Worm (Caenorhabditis elegans) whole organism, young adult: ENCODE data around the gene T22D1.3.

Source experiments
- F23B12.7 ChIP-seq: sonication (generic microtip); optimal IDR thresholded peaks from 2 replicates; lab custom pipeline; 2017; ENCODE audit warnings: missing genetic modification characterization, mild to moderate bottlenecking, missing compliant biosample characterization, antibody characterized with exemption, moderate library complexity; ENCODE audit not compliant: insufficient read depth
- F57A8.1 ChIP-seq: fragments of 200-800 bp; sonication (Bioruptor generic); optimal IDR thresholded peaks from 2 replicates; lab custom pipeline; 2018; ENCODE audit warnings: mild to moderate bottlenecking, missing genetic modification characterization, moderate library complexity, missing compliant biosample characterization
- F57C9.4 ChIP-seq: sonication (generic microtip); optimal IDR thresholded peaks from 2 replicates; lab custom pipeline; 2017; ENCODE audit warnings: mild to moderate bottlenecking, missing genetic modification characterization, missing compliant biosample characterization
- K11D2.4 ChIP-seq: fragments of 200-800 bp; sonication (Bioruptor generic); IDR thresholded peaks from 2 replicates; pipeline ENCODE4 v1.3.6; 2022; ENCODE audit warnings: missing genetic modification reagents, missing genetic modification characterization, missing compliant biosample characterization
- Y67H2A.10 ChIP-seq: fragments of 200-800 bp; sonication (Bioruptor generic); conservative IDR thresholded peaks from 2 replicates; pipeline ENCODE4 v1.3.6; 2022; ENCODE audit warnings: missing genetic modification reagents, missing genetic modification characterization, missing compliant biosample characterization
- Y79H2A.3 ChIP-seq: fragments of 200-800 bp; sonication (Bioruptor generic); conservative IDR thresholded peaks from 2 replicates; pipeline ENCODE4 v1.3.6; 2022; ENCODE audit warnings: missing genetic modification reagents, missing genetic modification characterization, missing compliant biosample characterization
- atf-7 ChIP-seq: sonication (generic microtip); optimal IDR thresholded peaks from 2 replicates; lab custom pipeline; 2017; ENCODE audit warnings: mild to moderate bottlenecking, missing genetic modification characterization, missing compliant biosample characterization
- attf-6 ChIP-seq: fragments of 200-800 bp; sonication (Bioruptor generic); IDR thresholded peaks from 2 replicates; pipeline ENCODE4 v1.3.6; 2022; ENCODE audit warnings: missing genetic modification reagents, missing genetic modification characterization, missing compliant biosample characterization
- ceh-27 ChIP-seq: fragments of 200-800 bp; sonication (Bioruptor generic); optimal IDR thresholded peaks from 2 replicates; lab custom pipeline; 2018; ENCODE audit warnings: mild to moderate bottlenecking, missing genetic modification characterization, moderate library complexity, missing compliant biosample characterization
- chd-7 ChIP-seq: sonication (generic microtip); optimal IDR thresholded peaks from 2 replicates; lab custom pipeline; 2016; ENCODE audit warnings: mild to moderate bottlenecking, missing genetic modification characterization, moderate library complexity, missing compliant biosample characterization
- die-1 ChIP-seq: sonication (generic microtip); optimal IDR thresholded peaks from 2 replicates; lab custom pipeline; 2016; ENCODE audit warnings: missing genotype, mild to moderate bottlenecking, missing genetic modification characterization, missing compliant biosample characterization
- dox-1 ChIP-seq: fragments of 200-800 bp; sonication (Bioruptor generic); IDR thresholded peaks from 2 replicates; pipeline ENCODE4 v1.3.6; 2022; ENCODE audit warnings: missing genetic modification reagents, missing genetic modification characterization, missing compliant biosample characterization
- dpl-1 ChIP-seq: fragments of 150-350 bp; optimal IDR thresholded peaks from 2 replicates; lab custom pipeline; 2014; ENCODE audit warnings: missing biosample characterization, missing genetic modification reagents, missing genetic modification characterization
- efl-1 ChIP-seq: fragments of 150-350 bp; optimal IDR thresholded peaks from 2 replicates; lab custom pipeline; 2014; ENCODE audit warnings: missing biosample characterization, missing genetic modification reagents, missing genetic modification characterization
- egrh-3 ChIP-seq: fragments of 200-800 bp; sonication (Bioruptor generic); IDR thresholded peaks from 2 replicates; pipeline ENCODE4 v1.3.6; 2022; ENCODE audit warnings: missing genetic modification reagents, missing genetic modification characterization, missing compliant biosample characterization
- ets-4 ChIP-seq: fragments of 200-800 bp; sonication (Bioruptor generic); optimal IDR thresholded peaks from 2 replicates; lab custom pipeline; 2018; ENCODE audit warnings: mild to moderate bottlenecking, missing genetic modification characterization, missing compliant biosample characterization
- fkh-3 ChIP-seq: sonication (generic microtip); optimal IDR thresholded peaks from 2 replicates; lab custom pipeline; 2016; ENCODE audit warnings: mild to moderate bottlenecking, missing genetic modification characterization, missing compliant biosample characterization
- hlh-12 ChIP-seq: sonication (generic microtip); optimal IDR thresholded peaks from 2 replicates; lab custom pipeline; 2016; ENCODE audit warnings: missing genetic modification characterization, missing compliant biosample characterization
- hmg-20 ChIP-seq: fragments of 200-800 bp; sonication (Bioruptor generic); IDR thresholded peaks from 2 replicates; pipeline ENCODE4 v1.3.6; 2022; ENCODE audit warnings: missing genetic modification reagents, missing genetic modification characterization, missing compliant biosample characterization
- let-526 ChIP-seq: fragments of 200-800 bp; sonication (Bioruptor generic); IDR thresholded peaks from 2 replicates; pipeline ENCODE4 v1.3.6; 2022; ENCODE audit warnings: missing genetic modification reagents, missing genetic modification characterization, missing compliant biosample characterization
- lin-40 ChIP-seq: sonication (generic microtip); optimal IDR thresholded peaks from 2 replicates; lab custom pipeline; 2016; ENCODE audit warnings: missing genetic modification characterization, mild to moderate bottlenecking, missing compliant biosample characterization, missing genotype, missing genetic modification reagents
- madf-10 ChIP-seq: sonication (generic microtip); optimal IDR thresholded peaks from 2 replicates; lab custom pipeline; 2016; ENCODE audit warnings: mild to moderate bottlenecking, missing genetic modification characterization, missing compliant biosample characterization
- madf-3 ChIP-seq: fragments of 200-800 bp; sonication (Bioruptor generic); IDR thresholded peaks from 2 replicates; pipeline ENCODE4 v1.3.6; 2022; ENCODE audit warnings: missing genetic modification reagents, missing genetic modification characterization, missing compliant biosample characterization
- mcd-1 ChIP-seq: fragments of 200-800 bp; sonication (Bioruptor generic); IDR thresholded peaks from 2 replicates; pipeline ENCODE4 v1.3.6; 2022; ENCODE audit warnings: missing genetic modification reagents, missing genetic modification characterization, missing compliant biosample characterization
- mes-4 ChIP-seq: sonication (generic microtip); optimal IDR thresholded peaks from 2 replicates; lab custom pipeline; 2016; ENCODE audit warnings: missing genotype, missing genetic modification characterization, missing compliant biosample characterization
- mxl-1 ChIP-seq: sonication (generic microtip); optimal IDR thresholded peaks from 2 replicates; lab custom pipeline; 2016; ENCODE audit warnings: missing genetic modification characterization, missing compliant biosample characterization
- nhr-179 ChIP-seq: sonication (generic microtip); optimal IDR thresholded peaks from 2 replicates; lab custom pipeline; 2016; ENCODE audit warnings: mild to moderate bottlenecking, missing genetic modification characterization, missing compliant biosample characterization
- pbrm-1 ChIP-seq: fragments of 200-800 bp; sonication (Bioruptor generic); IDR thresholded peaks from 2 replicates; pipeline ENCODE4 v1.3.6; 2022; ENCODE audit warnings: missing genetic modification reagents, missing genetic modification characterization, missing compliant biosample characterization
- pha-4 ChIP-seq: fragments of 150-350 bp; sonication (generic microtip); optimal IDR thresholded peaks from 2 replicates; lab custom pipeline; 2014; ENCODE audit warnings: missing biosample characterization, missing genetic modification reagents, missing genetic modification characterization
- rcor-1 ChIP-seq: fragments of 200-800 bp; sonication (Bioruptor generic); IDR thresholded peaks from 2 replicates; pipeline ENCODE4 v1.3.6; 2022; ENCODE audit warnings: missing genetic modification reagents, missing genetic modification characterization, missing compliant biosample characterization
- rpc-1 ChIP-seq, 2 experiments: fragments of 150-350 bp in 1 of 2; sonication (generic microtip) in 1 of 2; optimal IDR thresholded peaks; 2 replicates each; lab custom pipeline; 2014 to 2018; ENCODE audit warnings: missing biosample characterization in 1 of 2, missing genetic modification characterization in 1 of 2, missing genetic modification reagents in 1 of 2, missing genotype in 1 of 2
- sdz-38 ChIP-seq: sonication (generic microtip); optimal IDR thresholded peaks from 2 replicates; lab custom pipeline; 2016; ENCODE audit warnings: missing genotype, missing genetic modification characterization, missing compliant biosample characterization
- sea-2 ChIP-seq: fragments of 200-800 bp; sonication (Bioruptor generic); IDR thresholded peaks from 2 replicates; pipeline ENCODE4 v1.3.6; 2022; ENCODE audit warnings: missing genetic modification characterization, missing compliant biosample characterization
- zfh-2 ChIP-seq: fragments of 200-800 bp; sonication (Bioruptor generic); conservative IDR thresholded peaks from 2 replicates; pipeline ENCODE4 v1.3.6; 2022; ENCODE audit warnings: missing genetic modification reagents, missing genetic modification characterization, missing compliant biosample characterization
- ztf-22 ChIP-seq: fragments of 200-800 bp; sonication (Bioruptor generic); optimal IDR thresholded peaks from 2 replicates; lab custom pipeline; 2018; ENCODE audit warnings: mild to moderate bottlenecking, missing genetic modification characterization, moderate library complexity, missing compliant biosample characterization
- ztf-25 ChIP-seq: fragments of 200-800 bp; sonication (Bioruptor generic); IDR thresholded peaks from 2 replicates; pipeline ENCODE4 v1.3.6; 2022; ENCODE audit warnings: missing genetic modification reagents, missing genetic modification characterization, missing compliant biosample characterization
- ztf-28 ChIP-seq: fragments of 200-800 bp; sonication (Bioruptor generic); IDR thresholded peaks from 2 replicates; pipeline ENCODE4 v1.3.6; 2022; ENCODE audit warnings: missing genetic modification reagents, missing genetic modification characterization, missing compliant biosample characterization

T22D1.3 gene

ce11 chrIV:6941101-6941500, 27.8 kb downstream of the T22D1.3 start:
- TF ChIP-seq die-1 (no peak), K11D2.4 (GFP tag; lab: Robert Waterston, UW) (no peak), ceh-27 (GFP tag; lab: Kevin White, UChicago) (no peak), sea-2 (GFP tag; lab: Robert Waterston, UW) (no peak), let-526 (GFP tag; lab: Robert Waterston, UW) (no peak)

- TF ChIP-seq ztf-28 (GFP tag; lab: Robert Waterston, UW) (no peak), die-1 (no peak), Y67H2A.10 (GFP tag; lab: Robert Waterston, UW) (no peak), sdz-38 (tag; lab: Kevin White, UChicago) (no peak), pha-4 (tag; lab: Kevin White, UChicago) (no peak), ztf-25 (GFP tag; lab: Robert Waterston, UW) (no peak), F57C9.4 (tag; lab: Kevin White, UChicago) (no peak), nhr-179 (tag; lab: Kevin White, UChicago) (no peak), F23B12.7 (tag; lab: Kevin White, UChicago) (no peak), pbrm-1 (no peak), mes-4 (tag; lab: Kevin White, UChicago) (no peak), attf-6 (no peak), dpl-1 (GFP tag; lab: Kevin White, UChicago) (no peak), chd-7 (tag; lab: Kevin White, UChicago) (no peak), mxl-1 (tag; lab: Kevin White, UChicago) (no peak), fkh-3 (tag; lab: Kevin White, UChicago) (no peak), egrh-3 (no peak), lin-40 (tag; lab: Kevin White, UChicago) (no peak), hlh-12 (tag; lab: Kevin White, UChicago) (no peak)
Measured at ce11 chrIV:6946832-6947231, 33.5 kb downstream of the T22D1.3 start.

- TF ChIP-seq ets-4 (GFP tag; lab: Kevin White, UChicago): no peak
- no peak for TF ChIP-seq F57A8.1 (GFP tag; lab: Kevin White, UChicago)
- no peak for TF ChIP-seq mcd-1 (GFP tag; lab: Robert Waterston, UW)
- TF ChIP-seq madf-10 (tag; lab: Kevin White, UChicago): no peak
- no peak for TF ChIP-seq die-1
- TF ChIP-seq rpc-1 (optimal IDR thresholded peaks at IDR 0.05; lab: Kevin White, UChicago): no peak
- TF ChIP-seq rpc-1 (tag; optimal IDR thresholded peaks at IDR 0.05; lab: Kevin White, UChicago): no peak
- no peak for TF ChIP-seq rcor-1 (GFP tag; lab: Robert Waterston, UW)
- TF ChIP-seq efl-1 (GFP tag; lab: Kevin White, UChicago): no peak
- no peak for TF ChIP-seq Y79H2A.3 (GFP tag; lab: Robert Waterston, UW)
- no peak for TF ChIP-seq hmg-20 (GFP tag; lab: Robert Waterston, UW)
- no peak for TF ChIP-seq ztf-22
- no peak for TF ChIP-seq madf-3 (GFP tag; lab: Robert Waterston, UW)
- TF ChIP-seq atf-7 (tag; lab: Kevin White, UChicago): no peak
- TF ChIP-seq dox-1 (GFP tag; lab: Robert Waterston, UW): no peak
- TF ChIP-seq zfh-2 (GFP tag; lab: Robert Waterston, UW): no peak
- no peak for TF ChIP-seq ceh-27 (GFP tag; lab: Kevin White, UChicago)
Measured at ce11 chrIV:6951259-6951658, 37.9 kb downstream of the T22D1.3 start.
